Fruit fly (Drosophila melanogaster) whole organism, pupa: ENCODE data around the gene Gem3.

ENCODE experiments used
- CG14655 ChIP-seq: fragments of 200-800 bp; sonication (Bioruptor generic); optimal IDR thresholded peaks from 3 replicates; lab custom pipeline; 2017; ENCODE audit warnings: mild to moderate bottlenecking, missing biosample characterization, missing genetic modification reagents, missing genetic modification characterization
- CG17806 ChIP-seq: fragments of 200-800 bp; sonication (Bioruptor generic); optimal IDR thresholded peaks from 2 replicates; lab custom pipeline; 2018; ENCODE audit warnings: missing biosample characterization, mild to moderate bottlenecking, missing genetic modification characterization, moderate library complexity
- CG32121 ChIP-seq: fragments of 200-800 bp; sonication (Bioruptor generic); IDR thresholded peaks from 2 replicates; pipeline ENCODE4 v1.3.6; 2022; ENCODE audit warnings: missing biosample characterization, missing genetic modification characterization
- CG4496 ChIP-seq: fragments of 200-800 bp; sonication (Bioruptor generic); IDR thresholded peaks from 3 replicates; pipeline ENCODE4 v1.3.6; 2022; ENCODE audit warnings: missing biosample characterization, missing genetic modification characterization
- D1 ChIP-seq: fragments of 200-800 bp; sonication (Bioruptor generic); optimal IDR thresholded peaks from 2 replicates; lab custom pipeline; 2018; ENCODE audit warnings: missing biosample characterization, mild to moderate bottlenecking, missing genetic modification characterization, moderate library complexity
- EcR ChIP-seq: fragments of 200-800 bp; sonication (Bioruptor generic); optimal IDR thresholded peaks from 3 replicates; lab custom pipeline; 2019; ENCODE audit warnings: missing biosample characterization, missing genetic modification characterization, mild to moderate bottlenecking, moderate library complexity, missing genetic modification reagents
- Ets98B ChIP-seq: fragments of 200-800 bp; sonication (Bioruptor generic); IDR thresholded peaks from 2 replicates; pipeline ENCODE4 v1.3.6; 2022; ENCODE audit warnings: missing biosample characterization, missing genetic modification characterization
- gl ChIP-seq: fragments of 200-800 bp; sonication (Bioruptor generic); optimal IDR thresholded peaks from 2 replicates; lab custom pipeline; 2018; ENCODE audit warnings: missing biosample characterization, mild to moderate bottlenecking, missing genetic modification characterization

DNA sequence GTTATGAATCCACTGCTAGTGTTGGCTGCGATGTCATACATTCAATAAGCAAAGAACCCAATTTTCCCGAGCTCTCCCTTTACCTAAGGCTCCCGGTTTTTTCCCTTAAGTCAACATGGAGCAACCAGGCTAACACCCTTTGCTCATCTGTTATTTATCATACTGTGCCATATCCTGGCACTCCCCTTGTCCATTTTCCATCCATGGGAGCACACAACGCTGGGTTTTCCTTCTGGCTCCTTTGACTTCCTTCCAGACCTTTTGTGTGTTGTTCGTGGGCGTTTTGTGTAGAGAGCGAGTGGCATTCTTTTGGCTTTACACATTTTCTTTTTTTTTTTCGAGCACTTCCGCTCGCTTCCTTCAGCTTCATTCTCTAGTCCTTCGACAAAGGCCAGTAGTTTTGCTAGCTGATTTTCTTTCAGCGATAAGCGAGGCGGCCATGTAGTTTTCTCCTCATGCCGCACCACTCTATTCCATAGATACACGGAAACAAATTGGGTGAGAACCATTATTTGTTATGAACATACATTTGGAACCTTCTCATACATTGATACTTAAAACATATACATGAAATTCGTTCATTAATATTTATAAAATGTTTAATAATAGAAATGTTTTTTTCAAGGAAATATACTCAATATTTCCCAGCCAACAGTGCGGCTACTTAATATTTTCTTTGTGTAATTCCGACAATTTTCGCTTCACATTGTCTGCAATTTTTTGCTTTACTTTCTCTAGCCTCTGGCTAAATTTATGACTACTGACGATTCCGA lies 33.2 kb upstream of the Gem3 start:
- TF ChIP-seq EcR (no peak), CG32121 (GFP tag; lab: Robert Waterston, UW) (no peak), Ets98B (no peak), CG4496 (GFP tag; lab: Robert Waterston, UW) (no peak), gl (no peak), CG17806 (no peak), CG14655 (GFP tag; lab: Kevin White, UChicago) (no peak), D1 (no peak)
